Fruit fly (Drosophila melanogaster): ENCODE data around the gene Acox3.
A peak's percentile ranks its signal among the peaks of the same experiment; 100 is the strongest.

The Acox3 gene

dm6 chr2L:6455955-6456599 lies 7.9 kb upstream of the Acox3 start, which contains the start of gene frj (continued):
- TF ChIP-seq CG10462 (GFP tag; optimal IDR thresholded peaks at IDR 0.05) (peak; percentile 29), CG11093 (GFP tag; IDR thresholded peaks at IDR 0.05) (no peak), E2f1 (GFP tag; IDR thresholded peaks at IDR 0.05) (0 out of 2 replicates have a peak, but pooled peaks have one; percentile 32), CG6272 (GFP tag; IDR thresholded peaks at IDR 0.05) (peak; percentile 52), Dbx (GFP tag; IDR thresholded peaks at IDR 0.05) (peak; percentile 59; the same call in 2 of the 3 replicates), GATAe (GFP tag; conservative IDR thresholded peaks at IDR 0.05) (no peak), lab (GFP tag; optimal IDR thresholded peaks at IDR 0.05) (peak; percentile 66), CG9817 (tag; optimal IDR thresholded peaks at IDR 0.05) (peak; percentile 62), CG9609 (GFP tag; optimal IDR thresholded peaks at IDR 0.05) (peak; percentile 85), gcm (GFP tag; optimal IDR thresholded peaks at IDR 0.05) (peak; percentile 10), amos (GFP tag; IDR thresholded peaks at IDR 0.05; ENCODE audit: partially characterized antibody) (peak; percentile 66; the same call in 1 of the 2 replicates), Vsx1 (GFP tag; optimal IDR thresholded peaks at IDR 0.05) (peak; percentile 43), Hr3 (GFP tag; optimal IDR thresholded peaks at IDR 0.05) (peak; percentile 78), CG4617 (GFP tag; optimal IDR thresholded peaks at IDR 0.05; ENCODE audit: borderline replicate concordance) (peak; percentile 73), oc (tag; optimal IDR thresholded peaks at IDR 0.05) (peak; percentile 58), Jarid2 (GFP tag; optimal IDR thresholded peaks at IDR 0.05) (no peak), Bteb2 (GFP tag; optimal IDR thresholded peaks at IDR 0.05) (peak; percentile 33), CG7556 (GFP tag; optimal IDR thresholded peaks at IDR 0.05) (peak; percentile 32), CG18262 (tag; optimal IDR thresholded peaks at IDR 0.05) (peak; percentile 49), bsh (GFP tag; optimal IDR thresholded peaks at IDR 0.05) (peak in 1 of 2 experiments; percentile 39), onecut (GFP tag; IDR thresholded peaks at IDR 0.05) (peak; percentile 66), Mrtf (GFP tag; IDR thresholded peaks at IDR 0.05) (peak; percentile 67), zfh1 (GFP tag; IDR thresholded peaks at IDR 0.05) (peak; percentile 59; the same call in 2 of the 3 replicates), Ssrp (tag; optimal IDR thresholded peaks at IDR 0.05) (peak; percentile 61), vfl (GFP tag; optimal IDR thresholded peaks at IDR 0.05) (no peak), CG10321 (GFP tag; IDR thresholded peaks at IDR 0.05) (no peak), CG32772 (GFP tag; IDR thresholded peaks at IDR 0.05) (0 out of 2 replicates have a peak, but pooled peaks have one; percentile 33), sr (GFP tag; IDR thresholded peaks at IDR 0.05) (0 out of 3 replicates have a peak, but pooled peaks have one; percentile 12), NfI (GFP tag; optimal IDR thresholded peaks at IDR 0.05) (peak; percentile 48), tap (tag; optimal IDR thresholded peaks at IDR 0.05) (no peak), nom (GFP tag; optimal IDR thresholded peaks at IDR 0.05) (no peak), CG8089 (GFP tag; optimal IDR thresholded peaks at IDR 0.05) (peak; percentile 70), HmgD (GFP tag; optimal IDR thresholded peaks at IDR 0.05) (peak; percentile 76), Dref (GFP tag; IDR thresholded peaks at IDR 0.05) (peak; percentile 51), HLH3B (GFP tag; IDR thresholded peaks at IDR 0.05) (peak; percentile 64), peb (GFP tag; IDR thresholded peaks at IDR 0.05) (no peak; the same call in 1 of the 2 replicates), zen (tag; optimal IDR thresholded peaks at IDR 0.05) (peak; percentile 73), gce (GFP tag; IDR thresholded peaks at IDR 0.05) (no peak), CG2712 (tag; optimal IDR thresholded peaks at IDR 0.05) (peak; percentile 72), klu (GFP tag; IDR thresholded peaks at IDR 0.05) (peak; percentile 48; the same call in 1 of the 2 replicates), Rx (GFP tag; IDR thresholded peaks at IDR 0.05) (peak; percentile 56), CG32532 (GFP tag; IDR thresholded peaks at IDR 0.05) (peak; percentile 77), grau (tag; optimal IDR thresholded peaks at IDR 0.05) (peak; percentile 77), CG7786 (GFP tag; optimal IDR thresholded peaks at IDR 0.05) (peak; percentile 70), yki (optimal IDR thresholded peaks at IDR 0.05) (no peak), Dip3 (GFP tag; optimal IDR thresholded peaks at IDR 0.05) (peak; percentile 61), Sin3A (optimal IDR thresholded peaks at IDR 0.05) (peak; percentile 91), pfk (GFP tag; optimal IDR thresholded peaks at IDR 0.05) (no peak), CG2199 (GFP tag; IDR thresholded peaks at IDR 0.05) (no peak), Hmx (GFP tag; optimal IDR thresholded peaks at IDR 0.05) (no peak), gt (GFP tag; IDR thresholded peaks at IDR 0.05) (no peak)

Measured in whole organism, embryonic.